Worm (Caenorhabditis elegans): ENCODE measurements around the gene sra-35.

DNA sequence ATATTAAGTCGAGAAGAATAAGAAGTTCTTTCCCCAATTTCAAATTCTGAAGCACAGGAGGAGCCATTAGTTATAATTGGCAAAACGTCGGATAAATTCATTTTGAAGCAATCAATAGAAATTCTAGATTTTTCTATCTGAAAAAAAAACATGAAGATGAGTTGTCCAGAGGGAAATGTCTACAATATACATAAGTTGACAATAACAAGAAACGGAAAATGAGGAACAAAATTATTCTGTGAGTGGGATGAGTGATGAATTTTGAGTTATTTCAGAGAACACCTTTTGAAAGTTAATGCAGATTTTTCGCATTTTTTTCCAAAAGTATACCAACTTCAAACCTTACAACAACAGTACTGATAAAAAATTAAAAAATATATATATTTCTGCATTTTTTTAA is 12.9 kb upstream of the sra-35 start, which contains the start of gene sra-36:
- TF ChIP-seq flt-1 (GFP tag; IDR thresholded peaks at IDR 0.05) (no peak), ztf-29 (GFP tag; IDR thresholded peaks at IDR 0.05) (no peak), med-1 (GFP tag; optimal IDR thresholded peaks at IDR 0.05; ENCODE audit: insufficient read depth) (no peak), klf-2 (GFP tag; conservative IDR thresholded peaks at IDR 0.05) (no peak), cog-1 (tag; optimal IDR thresholded peaks at IDR 0.05) (no peak), ref-1 (GFP tag; conservative IDR thresholded peaks at IDR 0.05) (no peak), T22C8.4 (GFP tag; IDR thresholded peaks at IDR 0.05) (no peak), ztf-23 (GFP tag; IDR thresholded peaks at IDR 0.05) (no peak)

All from whole organism, midembryonic.